Fruit fly (Drosophila melanogaster) whole organism, pupa: Measurements from ENCODE around the gene CG31778.

Experiments
- CG10348 ChIP-seq: fragments of 200-800 bp; sonication (Bioruptor generic); IDR thresholded peaks from 2 replicates; pipeline ENCODE4 v1.3.6; 2022; ENCODE audit warnings: missing biosample characterization, missing genetic modification characterization
- CG12605 ChIP-seq: fragments of 200-800 bp; sonication (Bioruptor generic); IDR thresholded peaks from 2 replicates; pipeline ENCODE4 v1.3.6; 2022; ENCODE audit warnings: missing biosample characterization, missing genetic modification characterization
- CG13204 ChIP-seq: fragments of 200-800 bp; sonication (Bioruptor generic); optimal IDR thresholded peaks from 2 replicates; lab custom pipeline; 2018; ENCODE audit warnings: missing biosample characterization, mild to moderate bottlenecking, missing genetic modification characterization, moderate library complexity
- CG14655 ChIP-seq: fragments of 200-800 bp; sonication (Bioruptor generic); optimal IDR thresholded peaks from 3 replicates; lab custom pipeline; 2017; ENCODE audit warnings: mild to moderate bottlenecking, missing biosample characterization, missing genetic modification reagents, missing genetic modification characterization
- CG15710 ChIP-seq: fragments of 200-800 bp; sonication (Bioruptor generic); optimal IDR thresholded peaks from 2 replicates; lab custom pipeline; 2018; ENCODE audit warnings: missing biosample characterization, mild to moderate bottlenecking, missing genetic modification characterization, moderate library complexity
- CG17806 ChIP-seq: fragments of 200-800 bp; sonication (Bioruptor generic); optimal IDR thresholded peaks from 2 replicates; lab custom pipeline; 2018; ENCODE audit warnings: missing biosample characterization, mild to moderate bottlenecking, missing genetic modification characterization, moderate library complexity
- CG32121 ChIP-seq: fragments of 200-800 bp; sonication (Bioruptor generic); IDR thresholded peaks from 2 replicates; pipeline ENCODE4 v1.3.6; 2022; ENCODE audit warnings: missing biosample characterization, missing genetic modification characterization
- CG34367 ChIP-seq: fragments of 200-800 bp; sonication (Bioruptor generic); optimal IDR thresholded peaks from 2 replicates; lab custom pipeline; 2018; ENCODE audit warnings: missing biosample characterization, mild to moderate bottlenecking, missing genetic modification characterization
- CG4496 ChIP-seq: fragments of 200-800 bp; sonication (Bioruptor generic); IDR thresholded peaks from 3 replicates; pipeline ENCODE4 v1.3.6; 2022; ENCODE audit warnings: missing biosample characterization, missing genetic modification characterization
- CG8159 ChIP-seq: fragments of 200-800 bp; sonication (Bioruptor generic); optimal IDR thresholded peaks from 3 replicates; lab custom pipeline; 2018; ENCODE audit warnings: missing biosample characterization, mild to moderate bottlenecking, missing genetic modification characterization, moderate library complexity
- CG8301 ChIP-seq: fragments of 200-800 bp; sonication (Bioruptor generic); optimal IDR thresholded peaks from 2 replicates; lab custom pipeline; 2018; ENCODE audit warnings: missing biosample characterization, mild to moderate bottlenecking, missing genetic modification characterization
- CG9948 ChIP-seq: fragments of 200-800 bp; sonication (Bioruptor generic); optimal IDR thresholded peaks from 2 replicates; lab custom pipeline; 2018; ENCODE audit warnings: missing biosample characterization, mild to moderate bottlenecking, missing genetic modification characterization, moderate library complexity
- D1 ChIP-seq: fragments of 200-800 bp; sonication (Bioruptor generic); optimal IDR thresholded peaks from 2 replicates; lab custom pipeline; 2018; ENCODE audit warnings: missing biosample characterization, mild to moderate bottlenecking, missing genetic modification characterization, moderate library complexity
- EcR ChIP-seq: fragments of 200-800 bp; sonication (Bioruptor generic); optimal IDR thresholded peaks from 3 replicates; lab custom pipeline; 2019; ENCODE audit warnings: missing biosample characterization, missing genetic modification characterization, mild to moderate bottlenecking, moderate library complexity, missing genetic modification reagents
- Ets98B ChIP-seq: fragments of 200-800 bp; sonication (Bioruptor generic); IDR thresholded peaks from 2 replicates; pipeline ENCODE4 v1.3.6; 2022; ENCODE audit warnings: missing biosample characterization, missing genetic modification characterization
- Pif1A ChIP-seq: fragments of 200-800 bp; sonication (Bioruptor generic); optimal IDR thresholded peaks from 3 replicates; lab custom pipeline; 2016; ENCODE audit warnings: missing biosample characterization, missing genetic modification characterization
- Pif1B ChIP-seq: fragments of 200-800 bp; sonication (Bioruptor generic); optimal IDR thresholded peaks from 3 replicates; lab custom pipeline; 2016; ENCODE audit warnings: missing biosample characterization, missing genetic modification characterization
- Snoo ChIP-seq: fragments of 200-800 bp; sonication (Bioruptor generic); optimal IDR thresholded peaks from 3 replicates; lab custom pipeline; 2017; ENCODE audit warnings: missing biosample characterization, mild to moderate bottlenecking, missing genetic modification characterization, inconsistent platforms
- fd96Ca ChIP-seq: fragments of 200-800 bp; sonication (Bioruptor generic); IDR thresholded peaks from 3 replicates; pipeline ENCODE4 v1.3.6; 2022; ENCODE audit warnings: missing biosample characterization, missing genetic modification characterization
- gl ChIP-seq: fragments of 200-800 bp; sonication (Bioruptor generic); optimal IDR thresholded peaks from 2 replicates; lab custom pipeline; 2018; ENCODE audit warnings: missing biosample characterization, mild to moderate bottlenecking, missing genetic modification characterization
- rn ChIP-seq: fragments of 200-800 bp; sonication (Bioruptor generic); IDR thresholded peaks from 2 replicates; pipeline ENCODE4 v1.3.6; 2022; ENCODE audit warnings: missing biosample characterization, missing genetic modification characterization

The CG31778 gene

dm6 chr2L:3655698-3656105, 49.6 kb downstream of the CG31778 start:
- peak; percentile 98 for TF ChIP-seq CG14655 (GFP tag; lab: Kevin White, UChicago)
- TF ChIP-seq CG4496 = peak; percentile 99
- peak; percentile 98 for TF ChIP-seq CG8159 (tag; lab: Kevin White, UChicago)
- TF ChIP-seq Ets98B (GFP tag; lab: Robert Waterston, UW) = peak; percentile 99
- TF ChIP-seq Snoo (tag; lab: Kevin White, UChicago) = peak; percentile 99
- TF ChIP-seq CG9948 (tag; lab: Kevin White, UChicago) = peak; percentile 98
- TF ChIP-seq Pif1B = peak; percentile 99
- peak; percentile 99 for TF ChIP-seq CG8301
- peak; percentile 91 for TF ChIP-seq CG10348
- TF ChIP-seq rn (GFP tag; lab: Robert Waterston, UW) = peak; percentile 97
- peak; percentile 98 for TF ChIP-seq CG17806
- TF ChIP-seq CG34367 (tag; lab: Kevin White, UChicago) = peak; percentile 97
- TF ChIP-seq gl (tag; lab: Kevin White, UChicago) = peak; percentile 97
- TF ChIP-seq D1 (tag; lab: Kevin White, UChicago) = peak; percentile 95
- peak; percentile 98 for TF ChIP-seq CG15710 (tag; lab: Kevin White, UChicago)
- TF ChIP-seq CG12605 (GFP tag; lab: Robert Waterston, UW) = peak; percentile 98
- TF ChIP-seq CG32121 (GFP tag; lab: Robert Waterston, UW) = peak; percentile 98
- TF ChIP-seq fd96Ca (GFP tag; lab: Robert Waterston, UW) = peak; percentile 99
- TF ChIP-seq Pif1A (GFP tag; lab: Kevin White, UChicago) = peak; percentile 99
- TF ChIP-seq CG13204 (GFP tag; lab: Kevin White, UChicago) = peak; percentile 93
- peak; percentile 68 for TF ChIP-seq EcR (GFP tag; lab: Kevin White, UChicago)

dm6 chr2L:3654956-3655618, 50.2 kb downstream of the CG31778 start:
- no peak for TF ChIP-seq CG8159 (tag; lab: Kevin White, UChicago)
